Worm (Caenorhabditis elegans): ENCODE results near the gene F22B7.9.
A peak's percentile ranks its signal among the peaks of the same experiment; 100 is the strongest.

F22B7.9 gene

ce11 chrIII:8650235-8650817, 3.4 kb downstream of the F22B7.9 start, which contains the start of gene flp-23 (continued):
- TF ChIP-seq pax-1 (tag; optimal IDR thresholded peaks at IDR 0.05) (no peak), npax-4 (tag; optimal IDR thresholded peaks at IDR 0.05) (peak; percentile 60), nhr-11 (tag; optimal IDR thresholded peaks at IDR 0.05) (no peak), ztf-16 (tag; optimal IDR thresholded peaks at IDR 0.05) (peak; percentile 53), fkh-6 (tag; optimal IDR thresholded peaks at IDR 0.05) (peak; percentile 68), lim-6 (tag; optimal IDR thresholded peaks at IDR 0.05) (no peak), ahr-1 (tag; optimal IDR thresholded peaks at IDR 0.05) (no peak), ceh-31 (tag; optimal IDR thresholded peaks at IDR 0.05) (peak; percentile 57), odd-2 (tag; optimal IDR thresholded peaks at IDR 0.05) (no peak), lin-11 (tag; optimal IDR thresholded peaks at IDR 0.05) (peak; percentile 66), pha-2 (tag; optimal IDR thresholded peaks at IDR 0.05) (peak; percentile 74), hlh-6 (tag; optimal IDR thresholded peaks at IDR 0.05) (peak; percentile 60), ceh-6 (GFP tag; optimal IDR thresholded peaks at IDR 0.05) (peak; percentile 59), madf-2 (tag; optimal IDR thresholded peaks at IDR 0.05) (peak; percentile 59), ttx-3 (tag; optimal IDR thresholded peaks at IDR 0.05) (peak; percentile 57), unc-3 (GFP tag; conservative IDR thresholded peaks at IDR 0.05) (peak; percentile 65; the same call in 1 of the 2 replicates), unc-3 (tag; optimal IDR thresholded peaks at IDR 0.05) (peak; percentile 23), K02D7.2 (tag; optimal IDR thresholded peaks at IDR 0.05) (peak; percentile 42), dmd-4 (tag; optimal IDR thresholded peaks at IDR 0.05; ENCODE audit: borderline replicate concordance) (peak; percentile 54), C38D4.7 (GFP tag; optimal IDR thresholded peaks at IDR 0.05) (peak; percentile 54), pag-3 (tag; optimal IDR thresholded peaks at IDR 0.05; ENCODE audit: borderline replicate concordance) (no peak), mec-3 (tag; optimal IDR thresholded peaks at IDR 0.05; ENCODE audit: borderline replicate concordance) (no peak), nfya-1 (tag; optimal IDR thresholded peaks at IDR 0.05) (peak; percentile 55), fkh-10 (GFP tag; optimal IDR thresholded peaks at IDR 0.05) (no peak), dve-1 (tag; optimal IDR thresholded peaks at IDR 0.05) (peak; percentile 62), ets-4 (tag; optimal IDR thresholded peaks at IDR 0.05) (peak; percentile 6), ceh-2 (tag; optimal IDR thresholded peaks at IDR 0.05) (peak; percentile 41), elt-2 (tag; optimal IDR thresholded peaks at IDR 0.05) (peak; percentile 63), hlh-13 (GFP tag; optimal IDR thresholded peaks at IDR 0.05) (no peak), gmeb-2 (tag; optimal IDR thresholded peaks at IDR 0.05) (peak; percentile 78), ceh-30 (tag; optimal IDR thresholded peaks at IDR 0.05) (no peak), ceh-45 (GFP tag; IDR thresholded peaks at IDR 0.05) (no peak), pha-4 (tag; optimal IDR thresholded peaks at IDR 0.05) (no peak), ceh-14 (tag; optimal IDR thresholded peaks at IDR 0.05) (peak; percentile 41), hlh-15 (tag; optimal IDR thresholded peaks at IDR 0.05) (peak; percentile 29), eyg-1 (tag; optimal IDR thresholded peaks at IDR 0.05) (peak; percentile 54), K09A11.1 (tag; optimal IDR thresholded peaks at IDR 0.05; ENCODE audit: insufficient read depth) (peak; percentile 56), ama-1 (optimal IDR thresholded peaks at IDR 0.05) (no peak), ceh-18 (tag; optimal IDR thresholded peaks at IDR 0.05) (peak; percentile 39), ceh-19 (GFP tag; optimal IDR thresholded peaks at IDR 0.05) (peak; percentile 64), pros-1 (tag; optimal IDR thresholded peaks at IDR 0.05) (no peak), unc-42 (tag; optimal IDR thresholded peaks at IDR 0.05) (no peak), pqm-1 (tag; optimal IDR thresholded peaks at IDR 0.05) (peak; percentile 17), F13H6.1 (tag; optimal IDR thresholded peaks at IDR 0.05) (no peak), tbx-7 (tag; optimal IDR thresholded peaks at IDR 0.05) (peak; percentile 16), hlh-30 (tag; optimal IDR thresholded peaks at IDR 0.05; ENCODE audit: insufficient read depth) (no peak), zip-5 (tag; optimal IDR thresholded peaks at IDR 0.05) (peak; percentile 53), unc-86 (tag; optimal IDR thresholded peaks at IDR 0.05) (peak; percentile 63)

Data from whole organism, late embryonic.